Worm (Caenorhabditis elegans) whole organism, L2 larva: Measurements from ENCODE around the gene F29A7.4.

Source experiments
- aly-2 ChIP-seq: fragments of 150-350 bp; optimal IDR thresholded peaks from 2 replicates; lab custom pipeline; 2014; ENCODE audit warnings: missing biosample characterization, missing genetic modification characterization
- ceh-16 ChIP-seq: fragments of 150-350 bp; optimal IDR thresholded peaks from 2 replicates; lab custom pipeline; 2014; ENCODE audit warnings: missing biosample characterization, missing genetic modification characterization
- egl-27 ChIP-seq: sonication (generic microtip); optimal IDR thresholded peaks from 3 replicates; lab custom pipeline; 2017; ENCODE audit warnings: missing biosample characterization, missing genetic modification reagents, missing genetic modification characterization
- lin-39 ChIP-seq: fragments of 150-350 bp; optimal IDR thresholded peaks from 2 replicates; lab custom pipeline; 2014; ENCODE audit warnings: missing biosample characterization, missing genetic modification reagents, missing genetic modification characterization
- mdl-1 ChIP-seq, 2 experiments: fragments of 150-350 bp in 1 of 2; sonication (generic microtip) in 1 of 2; optimal IDR thresholded peaks; 2 replicates each; lab custom pipeline; 2017; ENCODE audit warnings: missing biosample characterization in 2 of 2, missing genetic modification characterization in 2 of 2
- nhr-129 ChIP-seq: fragments of 150-350 bp; optimal IDR thresholded peaks from 2 replicates; lab custom pipeline; 2014; ENCODE audit warnings: missing biosample characterization, missing genetic modification characterization
- nhr-77 ChIP-seq: fragments of 150-350 bp; optimal IDR thresholded peaks from 2 replicates; lab custom pipeline; 2014; ENCODE audit warnings: missing biosample characterization, missing genetic modification characterization
- sma-9 ChIP-seq, 2 experiments: fragments of 150-350 bp in 1 of 2; sonication (generic microtip) in 1 of 2; optimal IDR thresholded peaks; 2 replicates each; lab custom pipeline; 2014 to 2016; ENCODE audit warnings: missing genetic modification characterization in 2 of 2, mild to moderate bottlenecking in 1 of 2, missing biosample characterization in 1 of 2, missing compliant biosample characterization in 1 of 2, missing genetic modification reagents in 1 of 2, moderate library complexity in 1 of 2
- snpc-4 ChIP-seq: fragments of 150-350 bp; optimal IDR thresholded peaks from 2 replicates; lab custom pipeline; 2014; ENCODE audit warnings: missing biosample characterization, missing genetic modification characterization
- unc-62 ChIP-seq: fragments of 150-350 bp; optimal IDR thresholded peaks from 2 replicates; lab custom pipeline; 2014; ENCODE audit warnings: missing biosample characterization, missing genetic modification reagents, missing genetic modification characterization

DNA sequence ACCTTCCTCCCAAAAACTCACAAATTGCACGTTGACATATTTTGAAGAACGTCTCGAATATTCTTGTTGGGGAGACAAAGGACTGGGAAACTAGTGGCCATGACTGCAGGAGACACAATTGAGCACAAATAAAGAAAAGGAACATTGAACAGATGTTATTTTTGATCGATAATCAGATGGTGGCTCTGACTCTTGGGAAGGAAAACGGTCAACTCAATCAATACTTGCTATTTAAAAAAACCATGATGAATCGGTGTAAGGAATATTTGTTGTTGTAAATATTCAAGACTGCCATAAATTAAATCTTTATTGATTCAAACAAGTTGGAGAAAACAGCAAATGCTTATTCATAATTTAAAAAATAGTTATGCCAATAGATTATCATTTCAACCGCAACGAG lies 21.0 kb downstream of the F29A7.4 start, which contains the start of gene fbxb-105:
- no peak for TF ChIP-seq ceh-16 (tag; lab: Kevin White, UChicago)
- TF ChIP-seq snpc-4: no peak
- TF ChIP-seq sma-9 (GFP tag; optimal IDR thresholded peaks at IDR 0.05; lab: Kevin White, UChicago): no peak
- TF ChIP-seq sma-9 (tag; optimal IDR thresholded peaks at IDR 0.05; lab: Kevin White, UChicago): no peak
- TF ChIP-seq mdl-1 (tag; optimal IDR thresholded peaks at IDR 0.05; lab: Kevin White, UChicago): no peak
- no peak for TF ChIP-seq unc-62 (GFP tag; lab: Kevin White, UChicago)
- no peak for TF ChIP-seq egl-27
- no peak for TF ChIP-seq aly-2
- TF ChIP-seq lin-39 (tag; lab: Kevin White, UChicago): no peak
- TF ChIP-seq nhr-129 (tag; lab: Kevin White, UChicago): no peak
- no peak for TF ChIP-seq nhr-77
